Fruit fly (Drosophila melanogaster) whole organism, adult: Measurements from ENCODE around the gene CG2162.

Experiments
- CG12768 ChIP-seq: fragments of 200-800 bp; sonication (Bioruptor generic); optimal IDR thresholded peaks from 2 replicates; lab custom pipeline; 2017; ENCODE audit warnings: missing biosample characterization, missing genetic modification characterization, mild to moderate bottlenecking, moderate library complexity, missing genetic modification reagents
- CG14711 ChIP-seq: fragments of 200-800 bp; sonication (Bioruptor generic); optimal IDR thresholded peaks from 2 replicates; lab custom pipeline; 2018; ENCODE audit warnings: missing biosample characterization, mild to moderate bottlenecking, missing genetic modification characterization, moderate library complexity
- CG1620 ChIP-seq: fragments of 200-800 bp; sonication (Bioruptor generic); optimal IDR thresholded peaks from 2 replicates; lab custom pipeline; 2016; ENCODE audit warnings: missing biosample characterization, missing genetic modification characterization
- CG5204 ChIP-seq: fragments of 200-800 bp; sonication (Bioruptor generic); optimal IDR thresholded peaks from 2 replicates; lab custom pipeline; 2016; ENCODE audit warnings: missing biosample characterization, missing genetic modification characterization
- Clk ChIP-seq: fragments of 200-800 bp; sonication (Bioruptor generic); optimal IDR thresholded peaks from 2 replicates; lab custom pipeline; 2017; ENCODE audit warnings: missing biosample characterization, missing genetic modification characterization
- Crg-1 ChIP-seq: fragments of 200-800 bp; sonication (Bioruptor generic); optimal IDR thresholded peaks from 2 replicates; lab custom pipeline; 2016; ENCODE audit warnings: missing biosample characterization, missing genetic modification characterization
- Hr96 ChIP-seq: fragments of 200-800 bp; sonication (Bioruptor generic); optimal IDR thresholded peaks from 2 replicates; lab custom pipeline; 2016; ENCODE audit warnings: missing biosample characterization, missing genetic modification characterization
- Mnt ChIP-seq: fragments of 200-800 bp; sonication (Bioruptor generic); optimal IDR thresholded peaks from 2 replicates; lab custom pipeline; 2016; ENCODE audit warnings: missing biosample characterization, mild to moderate bottlenecking, missing genetic modification characterization
- bab1 ChIP-seq: fragments of 200-800 bp; sonication (Bioruptor generic); optimal IDR thresholded peaks from 3 replicates; lab custom pipeline; 2019; ENCODE audit warnings: missing biosample characterization, mild to moderate bottlenecking, missing genetic modification characterization, moderate library complexity
- cic ChIP-seq: fragments of 200-800 bp; sonication (Bioruptor generic); optimal IDR thresholded peaks from 2 replicates; lab custom pipeline; 2017; ENCODE audit warnings: missing biosample characterization, mild to moderate bottlenecking, missing genetic modification characterization, moderate library complexity
- cnc ChIP-seq, 2 experiments: fragments of >200 bp; optimal IDR thresholded peaks; 2 replicates each; lab custom pipeline; 2017
- kay ChIP-seq: fragments of 200-800 bp; sonication (Bioruptor generic); peaks from one replicate; lab custom pipeline; 2016; ENCODE audit warnings: missing biosample characterization, missing genetic modification characterization, borderline replicate concordance
- ovo ChIP-seq: fragments of 200-800 bp; sonication (Bioruptor generic); optimal IDR thresholded peaks from 2 replicates; lab custom pipeline; 2016; ENCODE audit warnings: missing biosample characterization, missing genetic modification characterization
- tj ChIP-seq: fragments of 200-800 bp; sonication (Bioruptor generic); optimal IDR thresholded peaks from 3 replicates; lab custom pipeline; 2017; ENCODE audit warnings: missing biosample characterization, mild to moderate bottlenecking, missing genetic modification characterization, moderate library complexity

dm6 chr3L:3079156-3079495 lies 44.1 kb downstream of the CG2162 start:
- no peak for TF ChIP-seq ovo (GFP tag; lab: Kevin White, UChicago)
- no peak for TF ChIP-seq CG5204 (GFP tag; lab: Kevin White, UChicago)
- no peak for TF ChIP-seq Hr96 (GFP tag; lab: Kevin White, UChicago)
- TF ChIP-seq Mnt (GFP tag; lab: Kevin White, UChicago): no peak
- TF ChIP-seq CG1620: no peak
- TF ChIP-seq cnc (optimal IDR thresholded peaks at IDR 0.05; lab: Kevin White, UChicago): no peak
- TF ChIP-seq CG14711 (tag; lab: Kevin White, UChicago): no peak
- TF ChIP-seq kay (GFP tag; lab: Kevin White, UChicago): no peak
- TF ChIP-seq tj (GFP tag; lab: Kevin White, UChicago): no peak
- no peak for TF ChIP-seq Crg-1
- no peak for TF ChIP-seq Clk (GFP tag; lab: Kevin White, UChicago)
- TF ChIP-seq CG12768 (GFP tag; lab: Kevin White, UChicago): no peak
- TF ChIP-seq cic (GFP tag; lab: Kevin White, UChicago): no peak
- no peak for TF ChIP-seq bab1 (GFP tag; lab: Kevin White, UChicago)
